Worm (Caenorhabditis elegans): ENCODE measurements around the gene Y7A5A.1.

The Y7A5A.1 gene

DNA sequence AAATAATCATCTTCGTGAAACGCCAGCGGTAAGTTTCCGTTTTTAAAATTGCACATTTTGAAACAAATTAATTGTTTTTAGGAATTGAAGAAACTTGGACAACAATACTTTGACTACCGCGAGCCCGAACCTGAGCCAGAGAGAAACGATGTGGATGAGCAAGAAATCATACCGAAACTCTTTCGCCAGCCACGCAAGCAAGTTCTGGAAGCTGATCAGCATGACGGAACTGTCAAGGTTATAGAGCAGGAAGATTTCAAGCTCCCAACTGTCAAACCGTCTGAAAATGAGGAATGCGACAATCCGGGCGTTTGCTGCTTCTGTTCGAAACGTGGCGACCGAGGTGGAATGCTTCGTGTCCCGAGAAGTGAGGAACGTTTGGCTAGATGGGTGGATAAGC, 41.0 kb downstream of the Y7A5A.1 start:
- TF ChIP-seq unc-86 (tag; optimal IDR thresholded peaks at IDR 0.05) (no peak), dmd-4 (tag; optimal IDR thresholded peaks at IDR 0.05; ENCODE audit: borderline replicate concordance) (no peak)

ce11 chrX:15725566-15726173, 45.6 kb downstream of the Y7A5A.1 start, which contains the start of gene lin-15B:
lin-15B (plus strand) TSS chrX:15726123.
- TF ChIP-seq ceh-9 (tag; optimal IDR thresholded peaks at IDR 0.05): no peak
- peak; percentile 16 for TF ChIP-seq syd-9 (tag; optimal IDR thresholded peaks at IDR 0.05)
- peak; percentile 7 for TF ChIP-seq ceh-34 (tag; optimal IDR thresholded peaks at IDR 0.05)
- no peak for TF ChIP-seq che-1 (tag; optimal IDR thresholded peaks at IDR 0.05)
- no peak for TF ChIP-seq zip-5 (tag; optimal IDR thresholded peaks at IDR 0.05)
- no peak for TF ChIP-seq fax-1 (tag; optimal IDR thresholded peaks at IDR 0.05)
- peak; percentile 19 for TF ChIP-seq sdc-2 (tag; optimal IDR thresholded peaks at IDR 0.05)
- no peak for TF ChIP-seq ceh-22 (tag; optimal IDR thresholded peaks at IDR 0.05)
- no peak for TF ChIP-seq sox-2 (GFP tag; IDR thresholded peaks at IDR 0.05)
- TF ChIP-seq rnt-1 (tag; optimal IDR thresholded peaks at IDR 0.05): peak; percentile 25
- TF ChIP-seq ceh-31 (tag; optimal IDR thresholded peaks at IDR 0.05): peak; percentile 58

DNA sequence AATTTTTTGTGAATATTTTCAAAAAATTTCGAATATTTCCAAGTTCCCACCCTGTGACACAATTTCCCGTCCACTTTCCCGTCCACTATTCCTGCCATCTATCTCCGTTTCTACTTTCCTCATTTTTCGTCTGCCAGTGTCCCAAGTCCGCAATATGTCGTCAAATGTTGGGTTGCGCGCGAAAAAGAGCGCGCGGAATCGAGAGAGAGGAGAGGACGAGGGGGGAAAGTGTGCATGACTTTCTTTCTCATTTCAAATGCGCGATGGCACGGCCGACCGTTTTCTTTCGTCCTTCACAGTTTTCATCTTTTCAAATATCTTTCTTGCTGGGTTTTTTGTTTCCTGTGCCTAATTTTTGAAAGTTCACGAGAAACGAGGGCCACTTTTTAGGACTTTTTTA, 46.3 kb downstream of the Y7A5A.1 start:
- no peak for TF ChIP-seq C08G9.2 (tag; optimal IDR thresholded peaks at IDR 0.05)
- TF ChIP-seq tbx-2 (tag; optimal IDR thresholded peaks at IDR 0.05): peak; percentile 2
- TF ChIP-seq sdc-2 (tag; optimal IDR thresholded peaks at IDR 0.05): peak; percentile 62
- TF ChIP-seq nfya-1 (tag; optimal IDR thresholded peaks at IDR 0.05): peak; percentile 54
- peak; percentile 67 for TF ChIP-seq hlh-30 (tag; optimal IDR thresholded peaks at IDR 0.05; ENCODE audit: insufficient read depth)
- no peak for TF ChIP-seq elt-2 (tag; optimal IDR thresholded peaks at IDR 0.05)
- no peak for TF ChIP-seq ahr-1 (tag; optimal IDR thresholded peaks at IDR 0.05)

DNA sequence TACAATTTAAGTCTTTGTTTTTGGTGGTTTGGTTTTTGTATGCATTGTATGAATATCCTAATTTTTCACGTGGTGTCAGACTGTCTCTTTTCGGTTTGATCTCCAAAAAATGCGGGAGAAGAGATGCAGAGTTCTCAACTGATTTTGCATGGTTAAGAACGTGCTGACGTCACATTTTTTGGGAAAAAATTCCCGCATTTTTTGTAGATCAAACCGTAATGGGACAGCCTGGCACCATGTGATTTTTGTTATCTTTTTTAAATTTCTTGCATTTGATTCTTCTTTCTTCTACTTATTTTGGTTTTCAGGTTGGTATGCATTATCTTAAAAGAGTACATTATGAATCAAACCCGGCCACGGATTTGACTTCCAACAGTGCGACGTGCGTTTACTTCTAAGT, 49.9 kb downstream of the Y7A5A.1 start, which contains the start of gene ZK662.5:
Gene ZK662.5, plus strand, starts transcription at position 301 of the 400 bp plus-strand sequence.
- no peak for TF ChIP-seq unc-86 (tag; optimal IDR thresholded peaks at IDR 0.05)
- TF ChIP-seq pros-1 (tag; optimal IDR thresholded peaks at IDR 0.05): no peak
- TF ChIP-seq hlh-13 (GFP tag; optimal IDR thresholded peaks at IDR 0.05): no peak
- TF ChIP-seq ceh-2 (tag; optimal IDR thresholded peaks at IDR 0.05): no peak
- TF ChIP-seq T23F11.4 (GFP tag; optimal IDR thresholded peaks at IDR 0.05): no peak
- no peak for TF ChIP-seq ttx-3 (tag; optimal IDR thresholded peaks at IDR 0.05)
- no peak for TF ChIP-seq ceh-22 (tag; optimal IDR thresholded peaks at IDR 0.05)
- no peak for TF ChIP-seq ceh-24 (tag; optimal IDR thresholded peaks at IDR 0.05)
- TF ChIP-seq pag-3 (tag; optimal IDR thresholded peaks at IDR 0.05; ENCODE audit: borderline replicate concordance): no peak

ce11 chrX:15718325-15718724, 53.0 kb downstream of the Y7A5A.1 start, which contains the start of gene ZK662.6:
ZK662.6 (plus strand) TSS chrX:15718625.
- TF ChIP-seq ceh-14 (tag; optimal IDR thresholded peaks at IDR 0.05) (no peak), nhr-11 (tag; optimal IDR thresholded peaks at IDR 0.05) (no peak), ceh-45 (GFP tag; IDR thresholded peaks at IDR 0.05) (no peak), ceh-30 (tag; optimal IDR thresholded peaks at IDR 0.05) (no peak), unc-42 (tag; optimal IDR thresholded peaks at IDR 0.05) (no peak), ref-2 (tag; optimal IDR thresholded peaks at IDR 0.05) (no peak), ztf-16 (tag; optimal IDR thresholded peaks at IDR 0.05) (no peak), pag-3 (tag; optimal IDR thresholded peaks at IDR 0.05; ENCODE audit: borderline replicate concordance) (no peak), Y22D7AL.16 (tag; optimal IDR thresholded peaks at IDR 0.05) (no peak), nhr-232 (tag; optimal IDR thresholded peaks at IDR 0.05) (no peak), pha-2 (tag; optimal IDR thresholded peaks at IDR 0.05) (no peak), hlh-15 (tag; optimal IDR thresholded peaks at IDR 0.05) (no peak), zip-5 (tag; optimal IDR thresholded peaks at IDR 0.05) (no peak), dve-1 (tag; optimal IDR thresholded peaks at IDR 0.05) (no peak), ets-4 (tag; optimal IDR thresholded peaks at IDR 0.05) (no peak), lim-6 (tag; optimal IDR thresholded peaks at IDR 0.05) (no peak), ceh-34 (tag; optimal IDR thresholded peaks at IDR 0.05) (no peak), sdc-2 (tag; optimal IDR thresholded peaks at IDR 0.05) (no peak), ahr-1 (tag; optimal IDR thresholded peaks at IDR 0.05) (no peak), tbx-2 (tag; optimal IDR thresholded peaks at IDR 0.05) (no peak)
